Worm (Caenorhabditis elegans) whole organism, L1 larva: Measurements from ENCODE around the gene srlf-17.

Experiments
- C04F5.9 ChIP-seq: sonication (generic microtip); optimal IDR thresholded peaks from 2 replicates; lab custom pipeline; 2016; ENCODE audit warnings: missing genetic modification characterization, missing compliant biosample characterization
- C16A3.4 ChIP-seq: fragments of 150-350 bp; optimal IDR thresholded peaks from 2 replicates; lab custom pipeline; 2014; ENCODE audit warnings: missing biosample characterization, missing genetic modification characterization
- C34B4.2 ChIP-seq: sonication (generic microtip); optimal IDR thresholded peaks from 2 replicates; lab custom pipeline; 2017; ENCODE audit warnings: mild to moderate bottlenecking, missing genetic modification characterization, missing compliant biosample characterization
- alr-1 ChIP-seq: fragments of 200-800 bp; sonication (Bioruptor generic); optimal IDR thresholded peaks from 2 replicates; lab custom pipeline; 2018; ENCODE audit warnings: borderline replicate concordance, mild to moderate bottlenecking, missing genetic modification characterization, missing compliant biosample characterization
- aly-2 ChIP-seq: fragments of 150-350 bp; optimal IDR thresholded peaks from 2 replicates; lab custom pipeline; 2014; ENCODE audit warnings: missing biosample characterization, missing genetic modification characterization
- blmp-1 ChIP-seq: fragments of 150-350 bp; optimal IDR thresholded peaks from 2 replicates; lab custom pipeline; 2014; ENCODE audit warnings: missing biosample characterization, missing genetic modification characterization
- ceh-63 ChIP-seq: fragments of 200-800 bp; sonication (Bioruptor generic); optimal IDR thresholded peaks from 2 replicates; lab custom pipeline; 2018; ENCODE audit warnings: mild to moderate bottlenecking, missing genetic modification characterization, missing compliant biosample characterization
- ceh-8 ChIP-seq: fragments of 200-800 bp; sonication (Bioruptor generic); optimal IDR thresholded peaks from 2 replicates; lab custom pipeline; 2018; ENCODE audit warnings: mild to moderate bottlenecking, missing genetic modification characterization, moderate library complexity, missing compliant biosample characterization
- ceh-82 ChIP-seq, 3 experiments: fragments of 150-350 bp in 1 of 3; sonication (generic microtip) in 2 of 3; optimal IDR thresholded peaks; 2 replicates each; lab custom pipeline; 2014 to 2017; ENCODE audit warnings: missing biosample characterization in 3 of 3, missing genetic modification characterization in 3 of 3
- ceh-88 ChIP-seq: fragments of 200-800 bp; sonication (Bioruptor generic); IDR thresholded peaks from 2 replicates; pipeline ENCODE4 v1.3.6; 2022; ENCODE audit warnings: missing genetic modification characterization, missing compliant biosample characterization
- dpl-1 ChIP-seq, 3 experiments: fragments of 150-350 bp in 2 of 3; sonication (generic microtip) in 1 of 3; optimal IDR thresholded peaks; 2 replicates each; lab custom pipeline; 2014 to 2017; ENCODE audit warnings: missing biosample characterization in 3 of 3, missing genetic modification characterization in 3 of 3, missing genetic modification reagents in 3 of 3
- egl-27 ChIP-seq, 2 experiments: fragments of 150-350 bp in 1 of 2; sonication (generic microtip); optimal IDR thresholded peaks; 3 replicates each; lab custom pipeline; 2017 to 2018; ENCODE audit warnings: missing biosample characterization in 2 of 2, missing genetic modification characterization in 2 of 2, missing genetic modification reagents in 2 of 2
- elt-2 ChIP-seq: sonication (generic microtip); optimal IDR thresholded peaks from 2 replicates; lab custom pipeline; 2016; ENCODE audit warnings: missing genetic modification characterization, mild to moderate bottlenecking, inconsistent platforms, missing compliant biosample characterization, missing genetic modification reagents
- ets-5 ChIP-seq: fragments of 200-800 bp; sonication (Bioruptor generic); IDR thresholded peaks from 2 replicates; pipeline ENCODE4 v1.3.6; 2022; ENCODE audit warnings: missing genetic modification characterization, missing compliant biosample characterization
- fkh-4 ChIP-seq: sonication (generic microtip); optimal IDR thresholded peaks from 2 replicates; lab custom pipeline; 2016; ENCODE audit warnings: missing compliant biosample characterization, missing genetic modification characterization, borderline replicate concordance
- fkh-8 ChIP-seq: sonication (generic microtip); optimal IDR thresholded peaks from 2 replicates; lab custom pipeline; 2016; ENCODE audit warnings: mild to moderate bottlenecking, missing genetic modification characterization, missing compliant biosample characterization
- grh-1 ChIP-seq: fragments of 200-800 bp; sonication (Bioruptor generic); IDR thresholded peaks from 2 replicates; pipeline ENCODE4 v1.3.6; 2022; ENCODE audit warnings: missing genetic modification reagents, missing genetic modification characterization, missing compliant biosample characterization
- isw-1 ChIP-seq: fragments of 200-800 bp; sonication (Bioruptor generic); IDR thresholded peaks from 2 replicates; pipeline ENCODE4 v1.3.6; 2022; ENCODE audit warnings: missing genetic modification characterization, missing compliant biosample characterization
- jun-1 ChIP-seq: fragments of 150-350 bp; optimal IDR thresholded peaks from 2 replicates; lab custom pipeline; 2014; ENCODE audit warnings: missing biosample characterization, missing genetic modification reagents, missing genetic modification characterization
- lin-13 ChIP-seq: fragments of 150-350 bp; optimal IDR thresholded peaks from 2 replicates; lab custom pipeline; 2014; ENCODE audit warnings: missing biosample characterization, missing genetic modification reagents, missing genetic modification characterization
- lin-14 ChIP-seq: fragments of 200-800 bp; sonication (Bioruptor generic); optimal IDR thresholded peaks from 2 replicates; lab custom pipeline; 2018; ENCODE audit warnings: mild to moderate bottlenecking, missing genetic modification characterization, moderate library complexity, missing compliant biosample characterization
- lin-35 ChIP-seq, 2 experiments: fragments of 150-350 bp; optimal IDR thresholded peaks; 2 replicates each; lab custom pipeline; 2014; ENCODE audit warnings: missing biosample characterization in 2 of 2, missing genetic modification characterization in 2 of 2, missing genetic modification reagents in 2 of 2
- lin-39 ChIP-seq: fragments of 150-350 bp; optimal IDR thresholded peaks from 2 replicates; lab custom pipeline; 2014; ENCODE audit warnings: missing biosample characterization, missing genetic modification reagents, missing genetic modification characterization
- mab-9 ChIP-seq: fragments of 200-800 bp; sonication (Bioruptor generic); IDR thresholded peaks from 2 replicates; pipeline ENCODE4 v1.3.6; 2022; ENCODE audit warnings: missing genetic modification reagents, missing genetic modification characterization, missing compliant biosample characterization
- mdl-1 ChIP-seq, 2 experiments: fragments of 150-350 bp; optimal IDR thresholded peaks; 2 replicates each; lab custom pipeline; 2014 to 2017; ENCODE audit warnings: missing biosample characterization in 2 of 2, missing genetic modification characterization in 2 of 2, inconsistent platforms in 1 of 2
- mef-2 ChIP-seq: fragments of 150-350 bp; optimal IDR thresholded peaks from 2 replicates; lab custom pipeline; 2014; ENCODE audit warnings: missing biosample characterization, missing genetic modification characterization
- nhr-19 ChIP-seq: fragments of 200-800 bp; sonication (Bioruptor generic); conservative IDR thresholded peaks from 2 replicates; pipeline ENCODE4 v1.3.6; 2022; ENCODE audit warnings: missing genetic modification characterization, missing compliant biosample characterization
- nhr-20 ChIP-seq: sonication (generic microtip); optimal IDR thresholded peaks from 2 replicates; lab custom pipeline; 2016; ENCODE audit warnings: mild to moderate bottlenecking, missing genetic modification characterization, missing compliant biosample characterization
- nhr-237 ChIP-seq: fragments of 150-350 bp; optimal IDR thresholded peaks from 2 replicates; lab custom pipeline; 2014; ENCODE audit warnings: missing biosample characterization, missing genetic modification characterization
- nhr-71 ChIP-seq: sonication (generic microtip); optimal IDR thresholded peaks from 2 replicates; lab custom pipeline; 2016; ENCODE audit warnings: mild to moderate bottlenecking, missing genetic modification characterization, moderate library complexity, missing compliant biosample characterization
- nhr-77 ChIP-seq: fragments of 150-350 bp; optimal IDR thresholded peaks from 2 replicates; lab custom pipeline; 2014; ENCODE audit warnings: missing biosample characterization, missing genetic modification characterization
- nhr-84 ChIP-seq: sonication (generic microtip); optimal IDR thresholded peaks from 2 replicates; lab custom pipeline; 2017; ENCODE audit warnings: missing biosample characterization, missing genetic modification characterization
- nhr-85 ChIP-seq: sonication (generic microtip); peaks from one replicate; lab custom pipeline; 2016; ENCODE audit warnings: missing genetic modification characterization, inconsistent platforms, missing compliant biosample characterization
- nhr-90 ChIP-seq: sonication (generic microtip); optimal IDR thresholded peaks from 2 replicates; lab custom pipeline; 2016; ENCODE audit warnings: mild to moderate bottlenecking, missing genetic modification characterization, missing compliant biosample characterization; ENCODE audit not compliant: poor library complexity
- pax-3 ChIP-seq: fragments of 200-800 bp; sonication (Bioruptor generic); optimal IDR thresholded peaks from 2 replicates; lab custom pipeline; 2018; ENCODE audit warnings: mild to moderate bottlenecking, missing genetic modification characterization, moderate library complexity, missing compliant biosample characterization
- rnt-1 ChIP-seq: sonication (generic microtip); optimal IDR thresholded peaks from 2 replicates; lab custom pipeline; 2016; ENCODE audit warnings: mild to moderate bottlenecking, missing genetic modification characterization, moderate library complexity, missing compliant biosample characterization
- snpc-4 ChIP-seq: fragments of 150-350 bp; optimal IDR thresholded peaks from 2 replicates; lab custom pipeline; 2014; ENCODE audit warnings: missing biosample characterization, missing genetic modification characterization
- snu-23 ChIP-seq: sonication (generic microtip); optimal IDR thresholded peaks from 2 replicates; lab custom pipeline; 2016; ENCODE audit warnings: missing genetic modification characterization, missing compliant biosample characterization
- sox-4 ChIP-seq: sonication (generic microtip); optimal IDR thresholded peaks from 2 replicates; lab custom pipeline; 2016; ENCODE audit warnings: missing genetic modification characterization, missing compliant biosample characterization
- sptf-1 ChIP-seq: fragments of 150-350 bp; optimal IDR thresholded peaks from 2 replicates; lab custom pipeline; 2014; ENCODE audit warnings: missing biosample characterization, missing genetic modification characterization
- tlp-1 ChIP-seq: fragments of 150-350 bp; optimal IDR thresholded peaks from 2 replicates; lab custom pipeline; 2014; ENCODE audit warnings: missing biosample characterization, missing genetic modification characterization
- unc-130 ChIP-seq: fragments of 150-350 bp; optimal IDR thresholded peaks from 2 replicates; lab custom pipeline; 2017; ENCODE audit warnings: missing biosample characterization, missing genetic modification characterization, inconsistent platforms
- unc-30 ChIP-seq: sonication (generic microtip); optimal IDR thresholded peaks from 2 replicates; lab custom pipeline; 2017; ENCODE audit warnings: missing biosample characterization, missing genetic modification characterization
- unc-62 ChIP-seq: fragments of 150-350 bp; optimal IDR thresholded peaks from 2 replicates; lab custom pipeline; 2014; ENCODE audit warnings: missing biosample characterization, missing genetic modification reagents, missing genetic modification characterization
- unc-86 ChIP-seq: sonication (generic microtip); optimal IDR thresholded peaks from 2 replicates; lab custom pipeline; 2016; ENCODE audit warnings: missing genetic modification characterization, missing compliant biosample characterization
- vab-15 ChIP-seq: sonication (generic microtip); optimal IDR thresholded peaks from 2 replicates; lab custom pipeline; 2017; ENCODE audit warnings: missing genotype, mild to moderate bottlenecking, missing genetic modification characterization, missing compliant biosample characterization
- xbp-1 ChIP-seq: sonication (generic microtip); optimal IDR thresholded peaks from 2 replicates; lab custom pipeline; 2016; ENCODE audit warnings: missing genetic modification characterization, missing compliant biosample characterization
- zag-1 ChIP-seq: fragments of 150-350 bp; optimal IDR thresholded peaks from 2 replicates; lab custom pipeline; 2014; ENCODE audit warnings: missing biosample characterization, missing genetic modification characterization
- zip-4 ChIP-seq: fragments of 200-800 bp; sonication (Bioruptor generic); optimal IDR thresholded peaks from 2 replicates; lab custom pipeline; 2018; ENCODE audit warnings: mild to moderate bottlenecking, missing genetic modification characterization, moderate library complexity, missing compliant biosample characterization
- ztf-11 ChIP-seq, 2 experiments: sonication (generic microtip); optimal IDR thresholded peaks; 2 replicates each; lab custom pipeline; 2016 to 2017; ENCODE audit warnings: missing genetic modification characterization in 2 of 2, missing biosample characterization in 1 of 2, missing compliant biosample characterization in 1 of 2
- ztf-4 ChIP-seq: fragments of 150-350 bp; optimal IDR thresholded peaks from 2 replicates; lab custom pipeline; 2014; ENCODE audit warnings: missing biosample characterization, missing genetic modification characterization

Gene srlf-17

ce11 chrIV:11149454-11150163 is 47.1 kb upstream of the srlf-17 start, which contains the start of the genes F01G4.6 and pfd-1 (continued):
- TF ChIP-seq lin-14 (GFP tag; lab: Kevin White, UChicago) (peak; percentile 96), rnt-1 (tag; lab: Kevin White, UChicago) (peak; percentile 93), nhr-71 (tag; lab: Kevin White, UChicago) (peak; percentile 97), lin-13 (GFP tag; lab: Kevin White, UChicago) (peak; percentile 93), nhr-19 (GFP tag; lab: Robert Waterston, UW) (peak; percentile 100), C34B4.2 (peak; percentile 53), unc-86 (tag; lab: Kevin White, UChicago) (peak; percentile 86), C16A3.4 (tag; lab: Kevin White, UChicago) (peak; percentile 95), ztf-11 (tag; optimal IDR thresholded peaks at IDR 0.05; lab: Kevin White, UChicago) (peak in 1 of 2 experiments; percentile 81), lin-39 (tag; lab: Kevin White, UChicago) (peak; percentile 58), vab-15 (tag; lab: Kevin White, UChicago) (peak; percentile 83), ceh-63 (GFP tag; lab: Kevin White, UChicago) (no peak), ztf-4 (tag; lab: Kevin White, UChicago) (peak; percentile 89), lin-35 (GFP tag; optimal IDR thresholded peaks at IDR 0.05; lab: Kevin White, UChicago) (peak; percentile 87 to 91), zag-1 (tag; lab: Kevin White, UChicago) (peak; percentile 97), fkh-4 (peak; percentile 64), pax-3 (tag; lab: Kevin White, UChicago) (peak; percentile 91), nhr-85 (peak; percentile 96), tlp-1 (tag; lab: Kevin White, UChicago) (no peak), unc-130 (tag; lab: Kevin White, UChicago) (peak; percentile 99), C04F5.9 (peak; percentile 83), egl-27 (tag; optimal IDR thresholded peaks at IDR 0.05; lab: Kevin White, UChicago) (no peak), zip-4 (GFP tag; lab: Kevin White, UChicago) (peak; percentile 83), xbp-1 (peak; percentile 98), snpc-4 (tag; lab: Kevin White, UChicago) (peak; percentile 80), ceh-88 (GFP tag; lab: Robert Waterston, UW) (peak; percentile 91), isw-1 (GFP tag; lab: Robert Waterston, UW) (peak; percentile 95), mab-9 (GFP tag; lab: Robert Waterston, UW) (peak; percentile 82), sox-4 (tag; lab: Kevin White, UChicago) (peak; percentile 68), nhr-77 (peak; percentile 92), mef-2 (peak; percentile 53), ets-5 (GFP tag; lab: Robert Waterston, UW) (no peak), nhr-90 (tag; lab: Kevin White, UChicago) (peak; percentile 92), blmp-1 (tag; lab: Kevin White, UChicago) (peak; percentile 88), mdl-1 (tag; optimal IDR thresholded peaks at IDR 0.05; lab: Kevin White, UChicago) (peak in 1 of 2 experiments; percentile 82), alr-1 (tag; lab: Kevin White, UChicago) (no peak), sptf-1 (tag; lab: Kevin White, UChicago) (no peak), unc-62 (GFP tag; lab: Kevin White, UChicago) (no peak), unc-30 (tag; lab: Kevin White, UChicago) (no peak), snu-23 (peak; percentile 97), nhr-84 (tag; lab: Kevin White, UChicago) (no peak), ceh-82 (tag; optimal IDR thresholded peaks at IDR 0.05; lab: Kevin White, UChicago) (peak; percentile 95 to 97 (median 97)), aly-2 (tag; lab: Kevin White, UChicago) (peak; percentile 86), nhr-237 (peak; percentile 85), jun-1 (tag; lab: Kevin White, UChicago) (peak; percentile 91), grh-1 (GFP tag; lab: Robert Waterston, UW) (peak; percentile 84), dpl-1 (GFP tag; optimal IDR thresholded peaks at IDR 0.05; lab: Kevin White, UChicago) (peak; percentile 83 to 86 (median 86)), fkh-8 (peak; percentile 95), elt-2 (tag; lab: Kevin White, UChicago) (peak; percentile 84), nhr-20 (peak; percentile 97), ceh-8 (GFP tag; lab: Kevin White, UChicago) (peak; percentile 88)
